Worm (Caenorhabditis elegans): ENCODE data around the gene C08E8.4.
"Not testable (repeated sequence)": the region's sequence is repeated elsewhere in the genome, so short reads cannot be mapped to it uniquely, and the experiment has no call there.

C08E8.4 gene

ce11 chrV:18368322-18368721, 3.3 kb upstream of the C08E8.4 start, which contains the start of gene C08E8.6:
C08E8.6 (minus strand) TSS chrV:18368422.
- TF ChIP-seq dao-5 (tag; optimal IDR thresholded peaks at IDR 0.05) (no peak), W03F9.2 (tag; optimal IDR thresholded peaks at IDR 0.05) (no peak), him-1 (tag; optimal IDR thresholded peaks at IDR 0.05) (no peak)

DNA sequence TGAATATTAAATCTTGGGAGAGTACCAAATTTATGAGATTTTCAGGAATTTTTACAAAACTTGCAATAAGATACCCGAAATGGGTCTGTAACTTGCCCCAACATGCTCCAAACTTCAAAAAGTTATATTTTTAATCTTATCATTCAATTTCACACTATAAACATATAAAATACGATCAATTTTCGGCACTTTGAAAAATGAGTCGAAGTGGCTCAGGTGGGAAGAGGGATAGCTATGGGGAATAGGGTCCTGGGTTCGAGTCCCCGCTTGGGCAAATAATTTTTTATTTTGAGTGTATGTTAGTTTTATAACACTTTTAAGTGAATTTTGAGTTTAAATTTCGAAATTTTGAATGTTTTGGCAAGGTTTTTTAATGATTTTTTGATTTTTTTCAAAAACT, 618 bp upstream of the C08E8.4 start:
- no peak for TF ChIP-seq dao-5 (tag; optimal IDR thresholded peaks at IDR 0.05)
- TF ChIP-seq him-1 (tag; optimal IDR thresholded peaks at IDR 0.05): no peak
- no peak for TF ChIP-seq W03F9.2 (tag; optimal IDR thresholded peaks at IDR 0.05)

- TF ChIP-seq dao-5 (tag; optimal IDR thresholded peaks at IDR 0.05) (no peak), W03F9.2 (tag; optimal IDR thresholded peaks at IDR 0.05) (no peak), him-1 (tag; optimal IDR thresholded peaks at IDR 0.05) (no peak)
Measured at ce11 chrV:18374194-18374593, 2.5 kb downstream of the C08E8.4 start, which contains the start of gene Y51A2B.2. Y51A2B.2 (plus strand) TSS chrV:18374494.

DNA sequence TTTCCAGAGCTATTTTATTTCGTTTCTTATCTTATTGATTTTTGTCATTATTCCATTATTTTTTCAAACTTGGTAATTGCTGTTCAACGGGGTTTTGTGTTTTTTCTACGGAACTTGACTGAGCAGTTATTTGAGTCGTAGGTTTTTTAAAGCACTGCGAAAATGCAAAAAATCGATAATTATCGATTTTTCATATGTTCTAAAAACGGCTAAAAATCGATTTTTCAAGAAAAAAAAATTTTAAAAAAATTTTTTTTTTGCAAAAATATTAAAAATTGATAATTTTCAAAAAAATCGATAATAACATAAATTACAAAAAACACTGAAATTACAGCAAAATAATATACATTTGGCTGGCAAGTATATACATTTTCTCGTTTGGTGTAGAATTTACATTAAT, 3.9 kb downstream of the C08E8.4 start:
- no peak for TF ChIP-seq W03F9.2 (tag; optimal IDR thresholded peaks at IDR 0.05)
- no peak for TF ChIP-seq him-1 (tag; optimal IDR thresholded peaks at IDR 0.05)
- TF ChIP-seq dao-5 (tag; optimal IDR thresholded peaks at IDR 0.05): no peak

DNA sequence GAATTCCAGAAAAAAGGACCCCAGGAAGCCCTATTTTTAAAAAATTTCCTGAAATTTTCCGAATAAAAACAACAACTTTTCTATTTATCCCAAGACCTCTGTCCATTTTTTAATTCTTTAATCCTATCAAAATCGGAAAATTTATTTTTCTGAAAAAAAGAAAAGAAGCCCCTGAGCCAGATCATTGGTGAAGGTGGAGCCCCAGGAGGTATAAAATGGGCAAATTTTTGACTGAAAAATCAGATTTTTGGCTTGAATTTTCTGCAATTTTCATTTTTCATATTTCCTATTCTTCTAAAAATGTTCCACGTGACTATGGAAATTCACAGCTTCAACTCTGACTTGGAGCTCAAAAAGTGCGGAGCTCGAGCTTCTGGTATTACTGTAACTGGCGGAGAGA, 7.2 kb downstream of the C08E8.4 start, which contains the start of gene Y51A2B.8:
Y51A2B.8 (plus strand) TSS at position 301 of the 400 bp plus-strand sequence.
- TF ChIP-seq W03F9.2 (tag; optimal IDR thresholded peaks at IDR 0.05) (no peak), him-1 (tag; optimal IDR thresholded peaks at IDR 0.05) (no peak), dao-5 (tag; optimal IDR thresholded peaks at IDR 0.05) (no peak)

ce11 chrV:18382590-18382989, 10.9 kb downstream of the C08E8.4 start, which contains the start of gene nhr-288:
nhr-288 (minus strand) TSS chrV:18382690.
- TF ChIP-seq him-1 (tag; optimal IDR thresholded peaks at IDR 0.05) (no peak), W03F9.2 (tag; optimal IDR thresholded peaks at IDR 0.05) (no peak), dao-5 (tag; optimal IDR thresholded peaks at IDR 0.05) (no peak)

DNA sequence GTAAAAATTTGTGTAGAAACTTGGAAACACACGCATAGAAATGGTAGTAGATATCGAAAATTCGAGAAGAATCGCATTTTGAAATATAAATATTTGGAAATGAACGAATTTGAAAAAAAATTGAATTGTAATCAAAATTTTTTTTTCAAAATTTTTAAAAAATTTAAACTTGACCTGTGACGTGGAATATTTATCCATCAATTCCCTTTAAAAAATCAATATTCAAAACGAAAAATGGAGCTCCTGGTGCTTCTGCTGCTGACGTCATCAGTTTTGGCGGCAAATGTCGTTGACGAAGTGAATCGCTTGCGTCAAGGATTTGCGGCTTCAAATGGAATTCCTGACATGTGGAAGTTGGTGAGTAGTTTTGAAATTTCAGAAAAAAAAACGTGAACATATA, 17.4 kb downstream of the C08E8.4 start, which contains the start of the genes Y51A2B.4 and Y51A2B.5:
Y51A2B.4 (minus strand) TSS at position 101 of the 400 bp plus-strand sequence.
Y51A2B.5 (plus strand) TSS at position 232 of the 400 bp plus-strand sequence.
- TF ChIP-seq W03F9.2 (tag; optimal IDR thresholded peaks at IDR 0.05): no peak
- TF ChIP-seq dao-5 (tag; optimal IDR thresholded peaks at IDR 0.05): no peak
- no peak for TF ChIP-seq him-1 (tag; optimal IDR thresholded peaks at IDR 0.05)

ce11 chrV:18394203-18394602, 22.6 kb downstream of the C08E8.4 start, which contains the start of gene Y51A2B.6:
Y51A2B.6 (minus strand) TSS chrV:18394303.
- TF ChIP-seq him-1 (tag; optimal IDR thresholded peaks at IDR 0.05) (no peak), W03F9.2 (tag; optimal IDR thresholded peaks at IDR 0.05) (no peak), dao-5 (tag; optimal IDR thresholded peaks at IDR 0.05) (no peak)

DNA sequence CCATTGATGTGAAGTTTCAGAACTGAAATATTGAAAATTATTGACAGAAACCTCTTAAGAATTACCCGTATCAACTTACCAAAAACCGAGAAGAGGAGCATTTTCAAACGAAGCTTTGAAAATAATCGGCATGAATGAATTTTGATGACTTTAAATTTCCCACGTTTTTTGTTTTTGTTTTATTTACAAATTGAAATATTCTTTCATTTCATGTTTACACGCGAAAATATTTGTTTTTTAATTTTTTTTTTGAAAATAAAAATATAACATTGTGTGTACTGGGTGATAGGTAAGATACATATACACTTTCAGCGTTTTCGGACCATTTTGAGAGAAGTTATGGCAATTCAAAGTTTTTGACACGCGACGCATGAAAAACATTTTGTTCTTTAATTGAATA, 24.0 kb downstream of the C08E8.4 start, which contains the start of gene Y51A2B.9:
Y51A2B.9 (minus strand) TSS at position 101 of the 400 bp plus-strand sequence.
- TF ChIP-seq dao-5 (tag; optimal IDR thresholded peaks at IDR 0.05) (no peak), him-1 (tag; optimal IDR thresholded peaks at IDR 0.05) (no peak), W03F9.2 (tag; optimal IDR thresholded peaks at IDR 0.05) (no peak)

DNA sequence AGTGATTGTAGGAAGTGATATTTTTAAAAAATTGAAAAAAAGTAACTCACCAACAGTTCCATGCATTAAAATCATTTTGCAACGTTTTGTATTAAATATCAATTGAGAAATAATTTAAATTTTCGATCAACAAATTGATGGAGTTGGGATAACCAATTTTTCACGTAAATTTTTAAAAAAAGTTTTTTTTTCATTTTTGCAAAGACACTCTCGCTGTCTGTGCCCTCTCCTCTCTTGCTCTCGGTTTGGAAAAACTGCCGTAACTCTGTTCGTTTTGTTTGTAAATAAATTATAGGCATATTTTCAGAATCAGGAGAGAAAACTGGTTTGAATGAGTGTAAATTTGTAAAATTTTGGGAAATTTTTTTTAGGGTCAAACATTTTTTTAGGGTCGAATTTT, 26.2 kb downstream of the C08E8.4 start, which contains the start of gene Y51A2B.16:
Y51A2B.16 (minus strand) TSS at position 101 of the 400 bp plus-strand sequence.
- TF ChIP-seq him-1 (tag; optimal IDR thresholded peaks at IDR 0.05): no peak
- no peak for TF ChIP-seq W03F9.2 (tag; optimal IDR thresholded peaks at IDR 0.05)
- no peak for TF ChIP-seq dao-5 (tag; optimal IDR thresholded peaks at IDR 0.05)

- no peak for TF ChIP-seq W03F9.2 (tag; optimal IDR thresholded peaks at IDR 0.05)
- TF ChIP-seq dao-5 (tag; optimal IDR thresholded peaks at IDR 0.05): no peak
- no peak for TF ChIP-seq him-1 (tag; optimal IDR thresholded peaks at IDR 0.05)
Measured at ce11 chrV:18402743-18403142, 31.1 kb downstream of the C08E8.4 start.

- TF ChIP-seq him-1, W03F9.2, dao-5 (tag; optimal IDR thresholded peaks at IDR 0.05): not testable (repeated sequence)
Measured at ce11 chrV:18404767-18405166, 33.1 kb downstream of the C08E8.4 start, which contains the start of gene srh-209. srh-209 (minus strand) TSS chrV:18404867.

ce11 chrV:18410142-18410541, 38.5 kb downstream of the C08E8.4 start, which contains the start of gene srh-207:
srh-207 (minus strand) TSS chrV:18410242.
- TF ChIP-seq him-1 (tag; optimal IDR thresholded peaks at IDR 0.05): no peak
- no peak for TF ChIP-seq W03F9.2 (tag; optimal IDR thresholded peaks at IDR 0.05)
- TF ChIP-seq dao-5 (tag; optimal IDR thresholded peaks at IDR 0.05): no peak

DNA sequence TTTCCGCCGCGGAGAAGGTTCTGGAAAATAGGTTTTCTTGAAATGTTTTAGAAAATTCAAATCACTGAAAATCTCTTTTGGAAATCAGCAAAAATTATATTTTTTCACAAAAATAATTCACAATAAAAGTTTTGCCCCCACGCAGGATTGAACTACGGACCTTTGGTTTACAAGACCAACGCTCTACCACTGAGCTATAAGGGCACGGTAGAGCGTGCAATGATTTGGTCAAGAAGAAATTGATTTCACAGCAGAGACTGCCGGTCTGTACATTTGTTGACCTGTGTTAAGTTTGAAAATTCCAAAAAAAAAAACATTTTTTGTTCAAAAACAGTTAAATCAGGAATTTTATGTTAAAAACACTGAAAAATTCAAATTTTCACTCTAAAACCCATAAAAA, 40.7 kb downstream of the C08E8.4 start:
- TF ChIP-seq dao-5 (tag; optimal IDR thresholded peaks at IDR 0.05): no peak
- no peak for TF ChIP-seq him-1 (tag; optimal IDR thresholded peaks at IDR 0.05)

ce11 chrV:18412887-18413286, 41.2 kb downstream of the C08E8.4 start, which contains the start of gene ZK262.2:
ZK262.2 (minus strand) TSS chrV:18412987.
- TF ChIP-seq him-1 (tag; optimal IDR thresholded peaks at IDR 0.05): no peak
- no peak for TF ChIP-seq dao-5 (tag; optimal IDR thresholded peaks at IDR 0.05)
- TF ChIP-seq W03F9.2 (tag; optimal IDR thresholded peaks at IDR 0.05): no peak

Measured in whole organism, L4/young adult.